Fruit fly (Drosophila melanogaster) whole organism, pupa: ENCODE measurements around the gene Dic61B.

Source experiments
- CG10348 ChIP-seq: fragments of 200-800 bp; sonication (Bioruptor generic); IDR thresholded peaks from 2 replicates; pipeline ENCODE4 v1.3.6; 2022; ENCODE audit warnings: missing biosample characterization, missing genetic modification characterization
- CG17806 ChIP-seq: fragments of 200-800 bp; sonication (Bioruptor generic); optimal IDR thresholded peaks from 2 replicates; lab custom pipeline; 2018; ENCODE audit warnings: missing biosample characterization, mild to moderate bottlenecking, missing genetic modification characterization, moderate library complexity
- CG34367 ChIP-seq: fragments of 200-800 bp; sonication (Bioruptor generic); optimal IDR thresholded peaks from 2 replicates; lab custom pipeline; 2018; ENCODE audit warnings: missing biosample characterization, mild to moderate bottlenecking, missing genetic modification characterization
- CG8301 ChIP-seq: fragments of 200-800 bp; sonication (Bioruptor generic); optimal IDR thresholded peaks from 2 replicates; lab custom pipeline; 2018; ENCODE audit warnings: missing biosample characterization, mild to moderate bottlenecking, missing genetic modification characterization
- Ets98B ChIP-seq: fragments of 200-800 bp; sonication (Bioruptor generic); IDR thresholded peaks from 2 replicates; pipeline ENCODE4 v1.3.6; 2022; ENCODE audit warnings: missing biosample characterization, missing genetic modification characterization
- Pif1B ChIP-seq: fragments of 200-800 bp; sonication (Bioruptor generic); optimal IDR thresholded peaks from 3 replicates; lab custom pipeline; 2016; ENCODE audit warnings: missing biosample characterization, missing genetic modification characterization
- fd96Ca ChIP-seq: fragments of 200-800 bp; sonication (Bioruptor generic); IDR thresholded peaks from 3 replicates; pipeline ENCODE4 v1.3.6; 2022; ENCODE audit warnings: missing biosample characterization, missing genetic modification characterization
- rn ChIP-seq: fragments of 200-800 bp; sonication (Bioruptor generic); IDR thresholded peaks from 2 replicates; pipeline ENCODE4 v1.3.6; 2022; ENCODE audit warnings: missing biosample characterization, missing genetic modification characterization

dm6 chr3L:131998-132693 lies 20.2 kb downstream of the Dic61B start:
- TF ChIP-seq Pif1B (GFP tag; lab: Kevin White, UChicago), result no peak
- TF ChIP-seq rn (GFP tag; lab: Robert Waterston, UW), result no peak
- TF ChIP-seq fd96Ca (GFP tag; lab: Robert Waterston, UW), result peak; percentile 65; the same call in 2 of the 3 replicates
- no peak for TF ChIP-seq CG34367 (tag; lab: Kevin White, UChicago)
- TF ChIP-seq Ets98B, result peak; percentile 66; the same call in 1 of the 2 replicates
- no peak for TF ChIP-seq CG8301 (tag; lab: Kevin White, UChicago)
- no peak for TF ChIP-seq CG17806 (tag; lab: Kevin White, UChicago)
- TF ChIP-seq CG10348, result no peak
